Fruit fly (Drosophila melanogaster) whole organism, prepupa: ENCODE results near the gene RpL8.
A peak's percentile ranks its signal among the peaks of the same experiment; 100 is the strongest.

ENCODE experiments used
- Blimp-1 ChIP-seq: fragments of 200-800 bp; sonication (Bioruptor generic); optimal IDR thresholded peaks from 3 replicates; lab custom pipeline; 2017; ENCODE audit warnings: missing biosample characterization, missing genetic modification characterization, mild to moderate bottlenecking, moderate library complexity, missing genetic modification reagents
- CG10631 ChIP-seq: fragments of 200-800 bp; sonication (Bioruptor generic); optimal IDR thresholded peaks from 2 replicates; lab custom pipeline; 2016; ENCODE audit warnings: missing biosample characterization, missing genetic modification characterization
- CG11294 ChIP-seq: fragments of 200-800 bp; sonication (Bioruptor generic); IDR thresholded peaks from 2 replicates; pipeline ENCODE4 v1.3.6; 2022; ENCODE audit warnings: missing biosample characterization, missing genetic modification characterization
- CG11762 ChIP-seq: fragments of 200-800 bp; sonication (Bioruptor generic); optimal IDR thresholded peaks from 3 replicates; lab custom pipeline; 2016; ENCODE audit warnings: missing biosample characterization, missing genetic modification characterization; ENCODE audit not compliant: insufficient read depth
- CG11902 ChIP-seq: fragments of 200-800 bp; sonication (Bioruptor generic); optimal IDR thresholded peaks from 3 replicates; lab custom pipeline; 2016; ENCODE audit warnings: missing biosample characterization, missing genetic modification characterization
- CG15336 ChIP-seq: fragments of 200-800 bp; sonication (Bioruptor generic); IDR thresholded peaks from 2 replicates; pipeline ENCODE4 v1.3.6; 2022; ENCODE audit warnings: missing biosample characterization, missing genetic modification characterization
- CG16779 ChIP-seq: fragments of 200-800 bp; sonication (Bioruptor generic); optimal IDR thresholded peaks from 3 replicates; lab custom pipeline; 2017; ENCODE audit warnings: missing biosample characterization, mild to moderate bottlenecking, missing genetic modification characterization
- CG32006 ChIP-seq: fragments of 200-800 bp; sonication (Bioruptor generic); optimal IDR thresholded peaks from 3 replicates; lab custom pipeline; 2017; ENCODE audit warnings: missing biosample characterization, mild to moderate bottlenecking, missing genetic modification characterization
- CG34406 ChIP-seq: fragments of 200-800 bp; sonication (Bioruptor generic); optimal IDR thresholded peaks from 3 replicates; lab custom pipeline; 2016; ENCODE audit warnings: missing biosample characterization, missing genetic modification characterization
- CG4318 ChIP-seq: fragments of 200-800 bp; sonication (Bioruptor generic); optimal IDR thresholded peaks from 3 replicates; lab custom pipeline; 2017; ENCODE audit warnings: missing biosample characterization, mild to moderate bottlenecking, missing genetic modification characterization
- CG6163 ChIP-seq: fragments of 200-800 bp; sonication (Bioruptor generic); IDR thresholded peaks from 3 replicates; pipeline ENCODE4 v1.3.6; 2022; ENCODE audit warnings: missing biosample characterization, missing genetic modification characterization
- CG6808 ChIP-seq: fragments of 200-800 bp; sonication (Bioruptor generic); optimal IDR thresholded peaks from 3 replicates; lab custom pipeline; 2017; ENCODE audit warnings: missing biosample characterization, missing genetic modification characterization, mild to moderate bottlenecking, moderate library complexity, missing genetic modification reagents
- CG8632 ChIP-seq: fragments of 200-800 bp; sonication (Bioruptor generic); optimal IDR thresholded peaks from 3 replicates; lab custom pipeline; 2016; ENCODE audit warnings: missing biosample characterization, missing genetic modification characterization
- CG9139 ChIP-seq: fragments of 200-800 bp; sonication (Bioruptor generic); optimal IDR thresholded peaks from 3 replicates; lab custom pipeline; 2017; ENCODE audit warnings: missing biosample characterization, mild to moderate bottlenecking, missing genetic modification characterization
- Eip75B ChIP-seq: fragments of 200-800 bp; sonication (Bioruptor generic); optimal IDR thresholded peaks from 3 replicates; lab custom pipeline; 2016; ENCODE audit warnings: missing biosample characterization, missing genetic modification characterization
- Eip78C ChIP-seq: fragments of 200-800 bp; sonication (Bioruptor generic); peaks from one replicate; lab custom pipeline; 2016; ENCODE audit warnings: missing biosample characterization, missing genetic modification characterization
- Eip93F ChIP-seq: fragments of 200-800 bp; sonication (Bioruptor generic); optimal IDR thresholded peaks from 2 replicates; lab custom pipeline; 2016; ENCODE audit warnings: missing biosample characterization, mild to moderate bottlenecking, missing genetic modification characterization
- Gug ChIP-seq: fragments of 200-800 bp; sonication (Bioruptor generic); IDR thresholded peaks from 2 replicates; pipeline ENCODE4 v1.3.6; 2022; ENCODE audit warnings: missing biosample characterization, missing genetic modification characterization
- Hr38 ChIP-seq: sonication (Bioruptor generic); optimal IDR thresholded peaks from 2 replicates; lab custom pipeline; 2016; ENCODE audit warnings: missing biosample characterization, missing genetic modification characterization
- Hr39 ChIP-seq: fragments of 200-800 bp; sonication (Bioruptor generic); optimal IDR thresholded peaks from 2 replicates; lab custom pipeline; 2016; ENCODE audit warnings: missing biosample characterization, missing genetic modification characterization
- Lpt ChIP-seq: fragments of 200-800 bp; sonication (Bioruptor generic); optimal IDR thresholded peaks from 3 replicates; lab custom pipeline; 2016; ENCODE audit warnings: missing biosample characterization, missing genetic modification characterization
- Met ChIP-seq: fragments of 200-800 bp; sonication (Bioruptor generic); optimal IDR thresholded peaks from 3 replicates; lab custom pipeline; 2016; ENCODE audit warnings: missing biosample characterization, missing genetic modification characterization
- Smox ChIP-seq: fragments of 200-800 bp; sonication (Bioruptor generic); optimal IDR thresholded peaks from 3 replicates; lab custom pipeline; 2016; ENCODE audit warnings: missing biosample characterization, missing genetic modification characterization
- Sox102F ChIP-seq: fragments of 200-800 bp; sonication (Bioruptor generic); optimal IDR thresholded peaks from 2 replicates; lab custom pipeline; 2016; ENCODE audit warnings: missing biosample characterization, mild to moderate bottlenecking, missing genetic modification characterization
- achi ChIP-seq: fragments of 200-800 bp; sonication (Bioruptor generic); optimal IDR thresholded peaks from 3 replicates; lab custom pipeline; 2016; ENCODE audit warnings: missing biosample characterization, missing genetic modification characterization
- cyc ChIP-seq: fragments of 200-800 bp; sonication (Bioruptor generic); optimal IDR thresholded peaks from 3 replicates; lab custom pipeline; 2016; ENCODE audit warnings: missing biosample characterization, missing genetic modification characterization
- dac ChIP-seq: fragments of 200-800 bp; sonication (Bioruptor generic); optimal IDR thresholded peaks from 2 replicates; lab custom pipeline; 2017; ENCODE audit warnings: missing biosample characterization, mild to moderate bottlenecking, missing genetic modification characterization
- dsx ChIP-seq: fragments of 200-800 bp; optimal IDR thresholded peaks from 3 replicates; lab custom pipeline; 2019; ENCODE audit warnings: missing biosample characterization, mild to moderate bottlenecking, missing genetic modification characterization, moderate library complexity; ENCODE audit not compliant: poor library complexity, severe bottlenecking
- eg ChIP-seq: fragments of 200-800 bp; sonication (Bioruptor generic); IDR thresholded peaks from 3 replicates; pipeline ENCODE4 v1.3.6; 2022; ENCODE audit warnings: missing biosample characterization, missing genetic modification characterization
- esn ChIP-seq: fragments of 200-800 bp; sonication (Bioruptor generic); optimal IDR thresholded peaks from 2 replicates; lab custom pipeline; 2016; ENCODE audit warnings: missing biosample characterization, mild to moderate bottlenecking, missing genetic modification characterization, moderate library complexity
- fkh ChIP-seq: fragments of 200-800 bp; sonication (Bioruptor generic); optimal IDR thresholded peaks from 3 replicates; lab custom pipeline; 2017; ENCODE audit warnings: missing biosample characterization, mild to moderate bottlenecking, missing genetic modification characterization, moderate library complexity
- lz ChIP-seq: fragments of 200-800 bp; sonication (Bioruptor generic); optimal IDR thresholded peaks from 3 replicates; lab custom pipeline; 2016; ENCODE audit warnings: missing biosample characterization, missing genetic modification characterization
- pdm3 ChIP-seq: fragments of 200-800 bp; sonication (Bioruptor generic); optimal IDR thresholded peaks from 3 replicates; lab custom pipeline; 2016; ENCODE audit warnings: missing biosample characterization, missing genetic modification characterization
- vri ChIP-seq: fragments of 200-800 bp; sonication (Bioruptor generic); optimal IDR thresholded peaks from 3 replicates; lab custom pipeline; 2016; ENCODE audit warnings: missing biosample characterization, mild to moderate bottlenecking, missing genetic modification characterization

The RpL8 gene

DNA sequence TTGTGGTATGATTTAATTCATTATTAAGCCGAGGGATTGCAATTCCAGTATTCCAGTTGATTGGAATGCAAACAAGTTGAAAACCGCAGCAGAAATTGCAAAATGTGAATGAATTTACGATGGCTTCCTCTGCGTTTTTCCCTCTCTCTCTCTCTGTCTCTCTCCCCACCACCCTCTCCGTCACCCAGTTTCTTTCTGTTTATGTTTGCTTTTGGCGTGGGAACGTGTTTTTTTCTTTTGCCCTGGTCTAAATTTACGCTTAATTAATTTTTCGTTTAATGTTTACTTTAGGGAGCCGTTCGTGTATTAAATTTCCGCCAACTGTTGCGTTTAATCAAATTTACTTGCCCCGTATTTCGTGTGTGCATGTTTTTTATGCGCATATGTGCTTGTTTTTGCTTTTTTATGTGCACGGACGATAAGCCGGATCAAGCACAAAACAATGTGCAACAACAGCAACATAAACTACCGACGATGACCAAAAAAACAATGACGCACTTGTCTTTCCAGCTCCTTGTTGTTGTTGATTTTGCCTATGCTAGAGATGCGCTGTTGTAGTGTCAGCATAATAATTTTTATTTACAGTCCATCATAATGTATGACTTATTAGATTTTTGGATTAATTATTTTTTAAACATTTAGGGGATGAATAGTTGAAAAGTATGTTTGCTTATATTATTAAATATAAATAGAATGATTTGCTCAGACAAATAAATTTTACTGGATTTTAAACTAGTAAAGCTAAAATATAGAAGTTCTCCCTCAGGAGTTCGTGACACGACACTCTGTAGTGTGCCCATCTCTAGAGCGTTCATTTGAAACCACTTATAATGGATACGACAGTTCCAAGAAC, 2.9 kb downstream of the RpL8 start (continued):
- peak; percentile 65 for TF ChIP-seq CG15336 (GFP tag; lab: Robert Waterston, UW)
- TF ChIP-seq Hr39 (GFP tag; lab: Kevin White, UChicago) = no peak
- peak; percentile 24 for TF ChIP-seq CG34406
- peak; percentile 82 for TF ChIP-seq fkh (GFP tag; lab: Kevin White, UChicago)
- peak; percentile 69 for TF ChIP-seq CG32006 (GFP tag; lab: Kevin White, UChicago)
- peak; percentile 31 for TF ChIP-seq Met (GFP tag; lab: Kevin White, UChicago)
- peak; percentile 5 for TF ChIP-seq CG9139 (GFP tag; lab: Kevin White, UChicago)
- no peak for TF ChIP-seq CG11294
- peak; percentile 7 for TF ChIP-seq Smox
- TF ChIP-seq CG8632 (GFP tag; lab: Kevin White, UChicago) = peak; percentile 21
- no peak for TF ChIP-seq Hr38 (GFP tag; lab: Kevin White, UChicago)
- peak; percentile 49 for TF ChIP-seq Sox102F (GFP tag; lab: Kevin White, UChicago)
- TF ChIP-seq eg = peak; percentile 46; the same call in 2 of the 3 replicates
- TF ChIP-seq Lpt (GFP tag; lab: Kevin White, UChicago) = peak; percentile 4
- TF ChIP-seq CG4318 = peak; percentile 25
- no peak for TF ChIP-seq Eip93F (GFP tag; lab: Kevin White, UChicago)
- peak; percentile 18 for TF ChIP-seq cyc (GFP tag; lab: Kevin White, UChicago)
- TF ChIP-seq CG10631 (GFP tag; lab: Kevin White, UChicago) = peak; percentile 60
- TF ChIP-seq pdm3 (GFP tag; lab: Kevin White, UChicago) = peak; percentile 34
- no peak for TF ChIP-seq CG6808 (GFP tag; lab: Kevin White, UChicago)
- TF ChIP-seq CG11902 (GFP tag; lab: Kevin White, UChicago) = no peak
- TF ChIP-seq Blimp-1 (GFP tag; lab: Kevin White, UChicago) = no peak
- peak; percentile 45 for TF ChIP-seq dsx (GFP tag; lab: Kevin White, UChicago)

DNA sequence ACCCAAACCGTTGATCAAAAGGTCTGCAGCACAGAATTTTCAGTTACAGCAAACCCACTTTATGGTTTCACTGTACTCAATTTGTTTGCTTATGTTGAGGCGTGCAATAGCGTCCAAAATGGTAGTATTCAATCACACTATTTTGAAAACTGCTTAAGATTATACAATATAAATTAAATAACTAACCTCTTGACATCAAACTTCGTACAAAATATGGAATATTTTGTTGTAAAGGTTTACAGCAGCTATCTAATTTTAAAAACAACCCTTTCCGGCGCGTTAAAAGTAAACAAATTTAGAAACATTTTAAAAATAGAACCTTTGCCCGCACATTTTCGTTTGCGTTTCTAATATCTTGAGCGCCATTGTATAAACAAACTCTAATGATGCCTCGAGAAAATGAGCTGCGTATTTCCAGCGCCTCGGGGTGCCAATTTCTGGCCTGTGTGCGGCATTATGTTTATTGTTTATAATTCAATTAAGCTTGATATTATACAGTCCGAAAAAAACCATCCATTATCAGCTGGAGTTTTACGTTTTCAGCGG, 3.6 kb downstream of the RpL8 start:
- peak; percentile 75 for TF ChIP-seq Eip78C (GFP tag; lab: Kevin White, UChicago)
- no peak for TF ChIP-seq CG11762
- no peak for TF ChIP-seq Hr39 (GFP tag; lab: Kevin White, UChicago)
- no peak for TF ChIP-seq dsx (GFP tag; lab: Kevin White, UChicago)
- TF ChIP-seq dac (GFP tag; lab: Kevin White, UChicago) = peak; percentile 13
- TF ChIP-seq eg = 0 out of 3 replicates have a peak, but pooled peaks have one; percentile 8
- TF ChIP-seq CG32006 (GFP tag; lab: Kevin White, UChicago) = peak; percentile 28
- 0 out of 3 replicates have a peak, but pooled peaks have one; percentile 5 for TF ChIP-seq CG6163
- 0 out of 2 replicates have a peak, but pooled peaks have one; percentile 7 for TF ChIP-seq CG15336 (GFP tag; lab: Robert Waterston, UW)
- TF ChIP-seq, all 60 proteins: peak for 6

DNA sequence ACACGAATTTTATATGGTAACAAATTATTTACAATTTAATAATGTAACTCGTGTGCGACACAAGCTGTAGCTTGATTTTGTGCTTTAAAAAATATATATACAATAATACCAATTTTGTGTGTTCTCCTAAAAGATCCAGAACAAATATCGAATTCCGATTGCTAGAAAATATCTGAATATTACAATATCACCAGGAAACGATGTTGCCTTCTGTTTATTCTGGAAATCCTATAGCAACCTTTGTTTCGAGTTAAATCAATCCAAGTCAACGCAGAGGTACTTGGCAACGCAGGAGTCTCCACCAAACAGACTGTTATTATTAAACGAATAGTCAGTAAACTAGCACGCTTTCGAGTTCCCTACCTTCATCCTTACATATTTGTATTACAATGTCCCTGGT, 8.2 kb downstream of the RpL8 start, which contains the start of gene CG16984:
CG16984 (plus strand) TSS at position 301 of the 400 bp plus-strand sequence.
- TF ChIP-seq Smox (no peak), lz (GFP tag; lab: Kevin White, UChicago) (no peak), eg (no peak), Eip93F (GFP tag; lab: Kevin White, UChicago) (no peak)

DNA sequence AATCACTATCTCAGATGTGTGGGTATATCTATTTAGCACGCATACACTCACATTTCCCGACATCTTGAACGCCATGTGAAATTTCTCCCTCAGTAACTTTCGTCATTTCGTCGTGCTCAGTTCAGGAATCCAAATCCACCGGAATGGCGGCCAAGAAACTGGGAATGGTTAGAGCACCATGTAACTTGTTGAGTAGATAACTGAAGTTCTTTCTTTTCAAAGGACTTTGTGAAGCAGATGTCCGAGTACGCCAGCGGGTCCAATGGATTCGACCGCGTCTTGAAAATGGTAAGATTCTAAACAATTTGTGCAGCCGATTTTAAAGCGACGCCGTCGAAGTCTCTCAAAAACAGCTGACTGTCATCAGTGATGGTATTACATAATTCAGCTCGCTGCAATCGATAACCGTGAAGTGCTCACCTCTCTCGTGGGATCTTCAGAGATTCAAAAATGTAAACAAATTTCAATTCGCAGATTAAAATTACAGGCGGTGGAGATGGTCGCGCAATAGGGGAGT, 12.0 kb downstream of the RpL8 start, which contains the start of the genes CG16985 and CG12182:
CG16985 (plus strand) TSS at position 84 of the 517 bp plus-strand sequence.
CG12182 (minus strand) TSS at position 366 of the 517 bp plus-strand sequence.
- peak; percentile 13 for TF ChIP-seq fkh (GFP tag; lab: Kevin White, UChicago)
- 0 out of 3 replicates have a peak, but pooled peaks have one; percentile 26 for TF ChIP-seq CG6163
- no peak for TF ChIP-seq Gug (GFP tag; lab: Robert Waterston, UW)
- peak; percentile 51 for TF ChIP-seq achi (GFP tag; lab: Kevin White, UChicago)
- TF ChIP-seq Hr39 (GFP tag; lab: Kevin White, UChicago) = peak; percentile 13
- peak; percentile 33 for TF ChIP-seq CG16779 (tag; lab: Kevin White, UChicago)
- no peak for TF ChIP-seq Eip75B (GFP tag; lab: Kevin White, UChicago)
- no peak for TF ChIP-seq CG34406
- TF ChIP-seq esn = peak; percentile 4
- TF ChIP-seq vri (GFP tag; lab: Kevin White, UChicago) = peak; percentile 98
